Worm (Caenorhabditis elegans) whole organism, mixed stage, embryonic: ENCODE data around the gene dpy-7.

Experiments
- blmp-1 ChIP-seq: fragments of 150-350 bp; optimal IDR thresholded peaks from 2 replicates; lab custom pipeline; 2014; ENCODE audit warnings: missing biosample characterization, missing genetic modification characterization
- ceh-43 ChIP-seq: fragments of 200-800 bp; sonication (Bioruptor generic); optimal IDR thresholded peaks from 2 replicates; lab custom pipeline; 2018; ENCODE audit warnings: mild to moderate bottlenecking, missing genetic modification characterization, moderate library complexity, missing compliant biosample characterization
- ces-1 ChIP-seq: fragments of 150-350 bp; optimal IDR thresholded peaks from 2 replicates; lab custom pipeline; 2014; ENCODE audit warnings: missing biosample characterization, missing genetic modification reagents, missing genetic modification characterization
- elt-1 ChIP-seq: sonication (generic microtip); optimal IDR thresholded peaks from 2 replicates; lab custom pipeline; 2017; ENCODE audit warnings: missing genetic modification characterization, mild to moderate bottlenecking, missing compliant biosample characterization, antibody characterized with exemption, moderate library complexity, borderline replicate concordance; ENCODE audit not compliant: insufficient read depth
- lin-13 ChIP-seq: fragments of 150-350 bp; optimal IDR thresholded peaks from 2 replicates; lab custom pipeline; 2014; ENCODE audit warnings: missing biosample characterization, missing genetic modification characterization
- lsy-2 ChIP-seq: fragments of 150-350 bp; optimal IDR thresholded peaks from 2 replicates; lab custom pipeline; 2014; ENCODE audit warnings: missing biosample characterization, missing genetic modification characterization
- mep-1 ChIP-seq: fragments of 150-350 bp; optimal IDR thresholded peaks from 2 replicates; lab custom pipeline; 2017; ENCODE audit warnings: missing biosample characterization, missing genetic modification reagents, missing genetic modification characterization, inconsistent platforms
- mls-2 ChIP-seq: sonication (generic microtip); optimal IDR thresholded peaks from 2 replicates; lab custom pipeline; 2016; ENCODE audit warnings: mild to moderate bottlenecking, missing genetic modification characterization, moderate library complexity, missing compliant biosample characterization
- nhr-12 ChIP-seq: fragments of 150-350 bp; optimal IDR thresholded peaks from 2 replicates; lab custom pipeline; 2014; ENCODE audit warnings: missing biosample characterization, missing genetic modification characterization
- nhr-237 ChIP-seq: fragments of 150-350 bp; optimal IDR thresholded peaks from 2 replicates; lab custom pipeline; 2014; ENCODE audit warnings: missing biosample characterization, missing genetic modification characterization
- nhr-28 ChIP-seq: fragments of 150-350 bp; optimal IDR thresholded peaks from 2 replicates; lab custom pipeline; 2014; ENCODE audit warnings: missing biosample characterization, missing genetic modification characterization
- nhr-76 ChIP-seq: sonication (generic microtip); optimal IDR thresholded peaks from 2 replicates; lab custom pipeline; 2017; ENCODE audit warnings: missing biosample characterization, missing genetic modification characterization
- unc-62 ChIP-seq: fragments of 150-350 bp; optimal IDR thresholded peaks from 2 replicates; lab custom pipeline; 2014; ENCODE audit warnings: missing biosample characterization, missing genetic modification reagents, missing genetic modification characterization
- ztf-11 ChIP-seq: fragments of 150-350 bp; optimal IDR thresholded peaks from 2 replicates; lab custom pipeline; 2014; ENCODE audit warnings: missing biosample characterization, missing genetic modification characterization

- TF ChIP-seq mep-1 (tag; lab: Kevin White, UChicago) = no peak
- no peak for TF ChIP-seq nhr-237
- TF ChIP-seq mls-2 (tag; lab: Kevin White, UChicago) = no peak
- TF ChIP-seq blmp-1 (tag; lab: Kevin White, UChicago) = no peak
- no peak for TF ChIP-seq ceh-43
- TF ChIP-seq nhr-76 (tag; lab: Kevin White, UChicago) = no peak
- TF ChIP-seq lin-13 (tag; lab: Kevin White, UChicago) = no peak
- no peak for TF ChIP-seq ztf-11 (tag; lab: Kevin White, UChicago)
- no peak for TF ChIP-seq unc-62
- no peak for TF ChIP-seq ces-1 (GFP tag; lab: Kevin White, UChicago)
- no peak for TF ChIP-seq elt-1 (tag; lab: Kevin White, UChicago)
- TF ChIP-seq nhr-28 (tag; lab: Kevin White, UChicago) = no peak
- TF ChIP-seq lsy-2 (tag; lab: Kevin White, UChicago) = no peak
- TF ChIP-seq nhr-12 = no peak
These were observed 34.8 kb downstream of the dpy-7 start, which contains the start of gene F48E3.6 for ce11 chrX:7502807-7503206.
